Worm (Caenorhabditis elegans): Measurements from ENCODE around the gene Y48G9A.7.

Y48G9A.7 gene

DNA sequence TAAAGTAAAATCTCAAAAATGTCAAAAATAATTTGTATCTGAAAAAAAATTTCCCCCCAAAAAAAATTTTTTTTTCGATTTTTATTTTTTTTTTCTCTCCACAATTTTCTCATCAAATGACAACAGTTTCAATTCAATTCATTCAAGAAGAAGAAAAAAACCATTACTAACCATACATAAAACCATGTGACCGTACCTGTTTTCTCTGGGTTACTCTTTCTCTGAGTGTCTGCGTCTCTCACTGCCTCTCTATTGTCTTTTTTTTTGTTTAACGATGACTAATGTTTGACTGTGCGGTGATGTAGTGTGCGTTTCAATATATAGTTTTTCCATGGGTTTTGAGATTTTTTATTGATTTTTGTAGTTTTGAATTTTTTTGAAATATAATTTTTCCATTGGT, 19.7 kb upstream of the Y48G9A.7 start (continued):
- TF ChIP-seq egl-43 (GFP tag; IDR thresholded peaks at IDR 0.05): no peak
- TF ChIP-seq hmg-1.1 (GFP tag; IDR thresholded peaks at IDR 0.05): peak; percentile 43
- no peak for TF ChIP-seq gei-8 (GFP tag; optimal IDR thresholded peaks at IDR 0.05)
- TF ChIP-seq ctbp-1 (GFP tag; IDR thresholded peaks at IDR 0.05): no peak
- peak; percentile 72 for TF ChIP-seq duxl-1 (tag; optimal IDR thresholded peaks at IDR 0.05; ENCODE audit: poor library complexity)
- no peak for TF ChIP-seq Y48G9A.11 (GFP tag; IDR thresholded peaks at IDR 0.05)
- no peak for TF ChIP-seq fkh-10 (GFP tag; optimal IDR thresholded peaks at IDR 0.05)
- no peak for TF ChIP-seq zfp-2 (tag; optimal IDR thresholded peaks at IDR 0.05)
- TF ChIP-seq daf-19 (GFP tag; conservative IDR thresholded peaks at IDR 0.05): no peak
- no peak for TF ChIP-seq ces-1 (GFP tag; optimal IDR thresholded peaks at IDR 0.05)
- TF ChIP-seq Y5F2A.4 (GFP tag; optimal IDR thresholded peaks at IDR 0.05): no peak
- TF ChIP-seq cey-2 (tag; optimal IDR thresholded peaks at IDR 0.05; ENCODE audit: borderline replicate concordance, insufficient read depth): no peak
- TF ChIP-seq nhr-237 (tag; optimal IDR thresholded peaks at IDR 0.05): no peak
- TF ChIP-seq nhr-11 (tag; optimal IDR thresholded peaks at IDR 0.05): no peak
- no peak for TF ChIP-seq nhr-10 (tag; optimal IDR thresholded peaks at IDR 0.05)
- TF ChIP-seq jun-1 (tag; optimal IDR thresholded peaks at IDR 0.05): peak; percentile 45
- TF ChIP-seq zfp-3 (GFP tag; conservative IDR thresholded peaks at IDR 0.05): no peak
- no peak for TF ChIP-seq F10B5.3 (tag; optimal IDR thresholded peaks at IDR 0.05)
- peak; percentile 42 for TF ChIP-seq nhr-77 (tag; optimal IDR thresholded peaks at IDR 0.05)
- peak; percentile 81 for TF ChIP-seq nhr-6 (tag; optimal IDR thresholded peaks at IDR 0.05)
- no peak for TF ChIP-seq ceh-32 (tag; optimal IDR thresholded peaks at IDR 0.05; ENCODE audit: poor library complexity)

ce11 chrIII:2091367-2091766, 19.0 kb upstream of the Y48G9A.7 start:
- peak; percentile 20 for TF ChIP-seq dve-1 (tag; optimal IDR thresholded peaks at IDR 0.05; ENCODE audit: insufficient read depth)
- TF ChIP-seq fkh-10 (GFP tag; optimal IDR thresholded peaks at IDR 0.05): no peak
- TF ChIP-seq unc-62 (GFP tag; optimal IDR thresholded peaks at IDR 0.05 in 1 of 2): peak in 1 of 2 experiments; percentile 57
- no peak for TF ChIP-seq unc-62 (tag; optimal IDR thresholded peaks at IDR 0.05)
- TF ChIP-seq daf-16 (GFP tag; optimal IDR thresholded peaks at IDR 0.05): no peak
- TF ChIP-seq daf-16 (tag; optimal IDR thresholded peaks at IDR 0.05): peak; percentile 54
- peak; percentile 6; the same call in 1 of the 2 replicates for TF ChIP-seq dmd-6 (GFP tag; IDR thresholded peaks at IDR 0.05)
- no peak for TF ChIP-seq nhr-10 (tag; optimal IDR thresholded peaks at IDR 0.05)
- peak; percentile 64 for TF ChIP-seq pqm-1 (tag; optimal IDR thresholded peaks at IDR 0.05)
- no peak for TF ChIP-seq zag-1 (tag; optimal IDR thresholded peaks at IDR 0.05)
- no peak for TF ChIP-seq set-16 (GFP tag; IDR thresholded peaks at IDR 0.05)
- TF ChIP-seq ama-1 (optimal IDR thresholded peaks at IDR 0.05): no peak
- no peak for TF ChIP-seq lir-3 (tag; optimal IDR thresholded peaks at IDR 0.05)
- TF ChIP-seq F44E2.7 (GFP tag; IDR thresholded peaks at IDR 0.05): no peak
- TF ChIP-seq nhr-28 (tag; optimal IDR thresholded peaks at IDR 0.05): peak; percentile 65

ce11 chrIII:2092409-2092808, 17.9 kb upstream of the Y48G9A.7 start, which contains the start of gene Y48G9A.9:
TSS of gene Y48G9A.9 (plus strand) at chrIII:2092709.
- TF ChIP-seq ztf-11 (tag; optimal IDR thresholded peaks at IDR 0.05) (no peak), ceh-32 (tag; optimal IDR thresholded peaks at IDR 0.05; ENCODE audit: poor library complexity) (no peak), cey-2 (tag; optimal IDR thresholded peaks at IDR 0.05; ENCODE audit: borderline replicate concordance, insufficient read depth) (no peak), unc-130 (GFP tag; optimal IDR thresholded peaks at IDR 0.05) (no peak), tra-1 (GFP tag; IDR thresholded peaks at IDR 0.05) (no peak), Y48G9A.11 (GFP tag; IDR thresholded peaks at IDR 0.05) (no peak), hlh-11 (tag; optimal IDR thresholded peaks at IDR 0.05) (no peak), ceh-62 (tag; optimal IDR thresholded peaks at IDR 0.05) (no peak), daf-12 (tag; optimal IDR thresholded peaks at IDR 0.05) (no peak), snpc-4 (tag; optimal IDR thresholded peaks at IDR 0.05) (no peak), set-16 (GFP tag; IDR thresholded peaks at IDR 0.05) (no peak), mdt-29 (GFP tag; IDR thresholded peaks at IDR 0.05) (no peak), saeg-2 (GFP tag; IDR thresholded peaks at IDR 0.05) (no peak), aly-2 (tag; optimal IDR thresholded peaks at IDR 0.05) (no peak), aha-1 (tag) (no peak), php-3 (GFP tag; IDR thresholded peaks at IDR 0.05) (no peak), F37D6.2 (tag; optimal IDR thresholded peaks at IDR 0.05) (no peak)

Data from whole organism, L4 larva.